Fruit fly (Drosophila melanogaster): ENCODE data around the gene CG1172.

dm6 chr3R:5393742-5394391 lies at the start of gene CG1172:
- no peak for TF ChIP-seq CTCF (optimal IDR thresholded peaks at IDR 0.05)
- no peak for TF ChIP-seq CG8478 (optimal IDR thresholded peaks at IDR 0.05)
